Worm (Caenorhabditis elegans): ENCODE measurements around the gene cytb-5.1.

cytb-5.1 gene

DNA sequence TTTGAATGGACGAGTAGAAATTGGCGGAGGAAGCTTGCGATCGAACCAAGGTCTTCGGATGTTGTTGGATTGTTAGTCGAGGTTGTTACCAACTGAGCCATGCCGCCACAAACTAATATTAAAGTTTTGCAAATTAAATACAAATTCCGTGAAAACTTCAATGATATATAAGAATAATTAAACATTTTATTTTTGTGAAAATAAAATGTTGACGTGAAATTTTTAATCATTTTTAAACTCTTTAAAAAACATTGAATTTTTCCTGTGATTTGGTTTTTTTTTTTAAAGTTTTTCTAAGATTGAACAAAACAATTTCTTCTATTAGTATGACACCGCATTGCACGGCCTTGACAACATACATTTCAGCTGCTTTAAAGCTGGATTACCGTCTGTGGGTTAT is 11.0 kb upstream of the cytb-5.1 start, which contains the start of gene C31E10.11:
C31E10.11 (minus strand) TSS at position 101 of the 400 bp plus-strand sequence.
- no peak for TF ChIP-seq ces-1 (GFP tag; optimal IDR thresholded peaks at IDR 0.05)
- TF ChIP-seq arid-1 (GFP tag; conservative IDR thresholded peaks at IDR 0.05) = no peak

DNA sequence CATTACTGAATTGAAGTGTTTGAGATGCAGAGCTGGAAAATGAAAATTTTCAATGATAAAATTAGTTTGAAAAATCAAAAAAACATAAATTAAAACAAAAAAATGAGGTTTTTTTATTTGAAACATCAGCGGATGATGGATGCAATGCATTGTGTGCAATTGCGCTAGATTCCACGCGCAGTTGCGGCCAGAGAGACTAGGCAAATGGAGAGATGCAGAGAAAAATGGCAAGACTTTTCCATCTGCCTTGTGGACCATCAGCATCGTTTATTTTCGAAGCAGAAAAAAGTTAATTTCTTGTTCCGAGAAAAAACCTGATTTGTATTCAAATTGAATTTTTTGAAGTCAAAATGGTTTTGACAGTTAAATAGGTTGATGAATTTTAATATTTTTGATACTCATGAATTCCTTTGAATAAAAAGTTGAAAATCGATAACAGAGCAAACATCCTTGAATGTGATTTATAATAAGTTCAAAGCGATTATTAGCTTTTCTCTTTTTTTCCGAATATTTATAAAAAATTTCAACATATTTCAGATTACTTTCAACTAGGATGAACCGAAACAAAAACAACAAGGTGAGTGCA is 5.8 kb upstream of the cytb-5.1 start, which contains the start of the genes C31E10.5 and C31E10.6:
C31E10.5 (minus strand) TSS at position 32 of the 586 bp plus-strand sequence.
C31E10.6 (plus strand) TSS at position 536 of the 586 bp plus-strand sequence.
- TF ChIP-seq gei-8 (GFP tag; optimal IDR thresholded peaks at IDR 0.05) (no peak), mdl-1 (tag; optimal IDR thresholded peaks at IDR 0.05) (peak in 1 of 2 experiments; percentile 10), hlh-30 (tag; optimal IDR thresholded peaks at IDR 0.05; ENCODE audit: insufficient read depth) (peak; percentile 52), mep-1 (tag; optimal IDR thresholded peaks at IDR 0.05) (peak; percentile 64), ztf-11 (tag; optimal IDR thresholded peaks at IDR 0.05) (no peak), mdt-29 (GFP tag; IDR thresholded peaks at IDR 0.05) (no peak), aha-1 (tag) (peak; percentile 90), duxl-1 (tag; optimal IDR thresholded peaks at IDR 0.05; ENCODE audit: poor library complexity) (peak; percentile 30), snpc-1.2 (GFP tag; IDR thresholded peaks at IDR 0.05) (no peak), arid-1 (GFP tag; conservative IDR thresholded peaks at IDR 0.05) (no peak), aly-2 (tag; optimal IDR thresholded peaks at IDR 0.05) (no peak), ces-1 (GFP tag; optimal IDR thresholded peaks at IDR 0.05) (no peak), php-3 (GFP tag; IDR thresholded peaks at IDR 0.05) (no peak), mxl-3 (GFP tag; optimal IDR thresholded peaks at IDR 0.05) (no peak), ZK337.2 (GFP tag; IDR thresholded peaks at IDR 0.05) (no peak), saeg-2 (GFP tag; IDR thresholded peaks at IDR 0.05) (no peak), nhr-25 (tag; optimal IDR thresholded peaks at IDR 0.05; ENCODE audit: borderline replicate concordance, insufficient read depth) (no peak), pha-4 (GFP tag; IDR thresholded peaks at IDR 0.05) (no peak), pha-4 (tag; optimal IDR thresholded peaks at IDR 0.05) (peak; percentile 16), dpl-1 (GFP tag; optimal IDR thresholded peaks at IDR 0.05) (peak; percentile 34), ceh-28 (tag; optimal IDR thresholded peaks at IDR 0.05) (no peak), hmg-1.1 (GFP tag; IDR thresholded peaks at IDR 0.05) (peak; percentile 69), nhr-28 (tag; optimal IDR thresholded peaks at IDR 0.05) (peak; percentile 5), spr-1 (tag; optimal IDR thresholded peaks at IDR 0.05) (no peak), rbr-2 (tag; optimal IDR thresholded peaks at IDR 0.05) (peak; percentile 13), dve-1 (tag; optimal IDR thresholded peaks at IDR 0.05; ENCODE audit: insufficient read depth) (peak; percentile 39), T26A8.4 (GFP tag; IDR thresholded peaks at IDR 0.05) (no peak), F37D6.2 (tag; optimal IDR thresholded peaks at IDR 0.05) (peak; percentile 11), lin-13 (GFP tag; optimal IDR thresholded peaks at IDR 0.05) (no peak), unc-39 (tag; optimal IDR thresholded peaks at IDR 0.05) (no peak)

ce11 chrX:14000198-14000748 is 1.5 kb upstream of the cytb-5.1 start:
- TF ChIP-seq duxl-1 (tag; optimal IDR thresholded peaks at IDR 0.05; ENCODE audit: poor library complexity) (no peak), nhr-102 (tag; optimal IDR thresholded peaks at IDR 0.05) (peak; percentile 31), jun-1 (tag; optimal IDR thresholded peaks at IDR 0.05) (no peak), mep-1 (tag; optimal IDR thresholded peaks at IDR 0.05) (peak; percentile 25), ceh-28 (tag; optimal IDR thresholded peaks at IDR 0.05) (peak; percentile 1), tag-97 (GFP tag; IDR thresholded peaks at IDR 0.05) (no peak), zip-2 (tag; optimal IDR thresholded peaks at IDR 0.05) (no peak), ztf-7 (tag; optimal IDR thresholded peaks at IDR 0.05) (no peak), daf-8 (GFP tag; IDR thresholded peaks at IDR 0.05) (no peak), egl-27 (tag; optimal IDR thresholded peaks at IDR 0.05) (no peak), hif-1 (tag; optimal IDR thresholded peaks at IDR 0.05) (peak in 1 of 2 experiments; percentile 23), hlh-11 (tag; optimal IDR thresholded peaks at IDR 0.05) (peak; percentile 47), nhr-28 (tag; optimal IDR thresholded peaks at IDR 0.05) (peak; percentile 100), nhr-77 (tag; optimal IDR thresholded peaks at IDR 0.05) (peak; percentile 92), dmd-6 (GFP tag; IDR thresholded peaks at IDR 0.05) (peak; percentile 65), pqm-1 (tag; optimal IDR thresholded peaks at IDR 0.05) (peak; percentile 13), daf-16 (GFP tag; optimal IDR thresholded peaks at IDR 0.05) (no peak), daf-16 (tag; optimal IDR thresholded peaks at IDR 0.05) (peak; percentile 67), mxl-3 (GFP tag; optimal IDR thresholded peaks at IDR 0.05) (peak; percentile 30), arid-1 (GFP tag; conservative IDR thresholded peaks at IDR 0.05) (no peak), nhr-6 (tag; optimal IDR thresholded peaks at IDR 0.05) (no peak), unc-39 (tag; optimal IDR thresholded peaks at IDR 0.05) (no peak), gei-8 (GFP tag; optimal IDR thresholded peaks at IDR 0.05) (no peak), ceh-44 (GFP tag; IDR thresholded peaks at IDR 0.05) (no peak), aha-1 (tag) (no peak), mdt-29 (GFP tag; IDR thresholded peaks at IDR 0.05) (peak; percentile 56; the same call in 1 of the 2 replicates)

Measured in whole organism, L4 larva.